Fruit fly (Drosophila melanogaster): ENCODE data around the gene Ufsp2.

Gene Ufsp2

dm6 chr3L:15535228-15535598, 41.2 kb upstream of the Ufsp2 start, which contains the start of gene CrebA:
Gene CrebA (plus strand): TSS chr3L:15535395.
- no peak for TF ChIP-seq toe (GFP tag; optimal IDR thresholded peaks at IDR 0.05)
- no peak for TF ChIP-seq bab1 (GFP tag; optimal IDR thresholded peaks at IDR 0.05)
- no peak for TF ChIP-seq cnc (optimal IDR thresholded peaks at IDR 0.05)
- no peak for TF ChIP-seq Hr96 (GFP tag; optimal IDR thresholded peaks at IDR 0.05)
- no peak for TF ChIP-seq Mnt (GFP tag; optimal IDR thresholded peaks at IDR 0.05)
- TF ChIP-seq kay (GFP tag; ENCODE audit: borderline replicate concordance) = peak; percentile 21

dm6 chr3L:15535800-15536225, 40.6 kb upstream of the Ufsp2 start:
- no peak for TF ChIP-seq toe (GFP tag; optimal IDR thresholded peaks at IDR 0.05)
- peak; percentile 92 for TF ChIP-seq pad (GFP tag; optimal IDR thresholded peaks at IDR 0.05)

- no peak for TF ChIP-seq tj (GFP tag; optimal IDR thresholded peaks at IDR 0.05)
- TF ChIP-seq bab1 (GFP tag; optimal IDR thresholded peaks at IDR 0.05) = no peak
- TF ChIP-seq kay (GFP tag; ENCODE audit: borderline replicate concordance) = peak; percentile 38
- no peak for TF ChIP-seq CG33017 (tag; optimal IDR thresholded peaks at IDR 0.05)
These were observed 39.8 kb upstream of the Ufsp2 start for dm6 chr3L:15536550-15536949.

- TF ChIP-seq tj (GFP tag; optimal IDR thresholded peaks at IDR 0.05) (peak; percentile 77), toe (GFP tag; optimal IDR thresholded peaks at IDR 0.05) (peak; percentile 50), pad (GFP tag; optimal IDR thresholded peaks at IDR 0.05) (peak; percentile 48), CG1620 (GFP tag; optimal IDR thresholded peaks at IDR 0.05) (no peak), ovo (GFP tag; optimal IDR thresholded peaks at IDR 0.05) (no peak), bab1 (GFP tag; optimal IDR thresholded peaks at IDR 0.05) (no peak), cnc (optimal IDR thresholded peaks at IDR 0.05) (no peak), CG5204 (GFP tag; optimal IDR thresholded peaks at IDR 0.05) (peak; percentile 63), CG33017 (tag; optimal IDR thresholded peaks at IDR 0.05) (peak; percentile 43), Clk (GFP tag; optimal IDR thresholded peaks at IDR 0.05) (no peak), Mnt (GFP tag; optimal IDR thresholded peaks at IDR 0.05) (peak; percentile 57), CG12768 (GFP tag; optimal IDR thresholded peaks at IDR 0.05) (peak; percentile 6), CG11617 (GFP tag; optimal IDR thresholded peaks at IDR 0.05) (peak; percentile 74), CG7045 (GFP tag; optimal IDR thresholded peaks at IDR 0.05) (peak; percentile 28), Crg-1 (GFP tag; optimal IDR thresholded peaks at IDR 0.05) (peak; percentile 13), Hr96 (GFP tag; optimal IDR thresholded peaks at IDR 0.05) (peak; percentile 41), CG14711 (tag; optimal IDR thresholded peaks at IDR 0.05) (peak; percentile 65), kay (GFP tag; ENCODE audit: borderline replicate concordance) (no peak), cic (GFP tag; optimal IDR thresholded peaks at IDR 0.05) (peak; percentile 58), CG7101 (tag; optimal IDR thresholded peaks at IDR 0.05) (peak; percentile 49)
These were observed 38.3 kb upstream of the Ufsp2 start for dm6 chr3L:15537916-15538581.

dm6 chr3L:15538582-15539490, 37.5 kb upstream of the Ufsp2 start:
- no peak for TF ChIP-seq CG33017 (tag; optimal IDR thresholded peaks at IDR 0.05)
- no peak for TF ChIP-seq pad (GFP tag; optimal IDR thresholded peaks at IDR 0.05)
- TF ChIP-seq CG7101 (tag; optimal IDR thresholded peaks at IDR 0.05) = no peak
- TF ChIP-seq cic (GFP tag; optimal IDR thresholded peaks at IDR 0.05) = peak; percentile 63
- no peak for TF ChIP-seq ovo (GFP tag; optimal IDR thresholded peaks at IDR 0.05)
- no peak for TF ChIP-seq CG11617 (GFP tag; optimal IDR thresholded peaks at IDR 0.05)
- TF ChIP-seq kay (GFP tag; ENCODE audit: borderline replicate concordance) = peak; percentile 60
- TF ChIP-seq Hr96 (GFP tag; optimal IDR thresholded peaks at IDR 0.05) = no peak
- no peak for TF ChIP-seq CG14711 (tag; optimal IDR thresholded peaks at IDR 0.05)
- no peak for TF ChIP-seq CG12768 (GFP tag; optimal IDR thresholded peaks at IDR 0.05)
- TF ChIP-seq tj (GFP tag; optimal IDR thresholded peaks at IDR 0.05) = no peak

- TF ChIP-seq cnc (optimal IDR thresholded peaks at IDR 0.05) (no peak), tj (GFP tag; optimal IDR thresholded peaks at IDR 0.05) (peak; percentile 97)
These were observed 36.4 kb upstream of the Ufsp2 start for dm6 chr3L:15539903-15540409.

- TF ChIP-seq CG1620 (GFP tag; optimal IDR thresholded peaks at IDR 0.05) (no peak), CG7101 (tag; optimal IDR thresholded peaks at IDR 0.05) (no peak), ovo (GFP tag; optimal IDR thresholded peaks at IDR 0.05) (no peak), CG5204 (GFP tag; optimal IDR thresholded peaks at IDR 0.05) (no peak), pad (GFP tag; optimal IDR thresholded peaks at IDR 0.05) (no peak), toe (GFP tag; optimal IDR thresholded peaks at IDR 0.05) (no peak), tj (GFP tag; optimal IDR thresholded peaks at IDR 0.05) (no peak), CG14711 (tag; optimal IDR thresholded peaks at IDR 0.05) (no peak), kay (GFP tag; ENCODE audit: borderline replicate concordance) (no peak), cnc (optimal IDR thresholded peaks at IDR 0.05) (no peak), Crg-1 (GFP tag; optimal IDR thresholded peaks at IDR 0.05) (no peak), Hr96 (GFP tag; optimal IDR thresholded peaks at IDR 0.05) (no peak), Mnt (GFP tag; optimal IDR thresholded peaks at IDR 0.05) (no peak), CG12768 (GFP tag; optimal IDR thresholded peaks at IDR 0.05) (no peak), cic (GFP tag; optimal IDR thresholded peaks at IDR 0.05) (no peak), Clk (GFP tag; optimal IDR thresholded peaks at IDR 0.05) (no peak), CG7045 (GFP tag; optimal IDR thresholded peaks at IDR 0.05) (no peak), CG11617 (GFP tag; optimal IDR thresholded peaks at IDR 0.05) (no peak), bab1 (GFP tag; optimal IDR thresholded peaks at IDR 0.05) (no peak)
These were observed 35.7 kb upstream of the Ufsp2 start for dm6 chr3L:15540682-15541081.

All from whole organism, adult.